Fruit fly (Drosophila melanogaster) whole organism, embryonic: ENCODE measurements around the gene CG32147.

ENCODE experiments used
- BEAF-32 ChIP-seq: fragments of 200-800 bp; sonication (Bioruptor generic); optimal IDR thresholded peaks from 3 replicates; lab custom pipeline; 2017; ENCODE audit warnings: missing biosample characterization, missing genetic modification characterization, mild to moderate bottlenecking, moderate library complexity, missing genetic modification reagents
- CG10147 ChIP-seq: fragments of 200-800 bp; sonication (Bioruptor generic); optimal IDR thresholded peaks from 2 replicates; lab custom pipeline; 2019; ENCODE audit warnings: missing biosample characterization, mild to moderate bottlenecking, missing genetic modification characterization, moderate library complexity
- CG10209 ChIP-seq: fragments of 200-800 bp; sonication (Bioruptor generic); optimal IDR thresholded peaks from 3 replicates; lab custom pipeline; 2017; ENCODE audit warnings: missing biosample characterization, mild to moderate bottlenecking, missing genetic modification characterization, missing genetic modification reagents
- CG10979 ChIP-seq: fragments of 200-800 bp; sonication (Bioruptor generic); optimal IDR thresholded peaks from 2 replicates; lab custom pipeline; 2018; ENCODE audit warnings: missing biosample characterization, mild to moderate bottlenecking, missing genetic modification characterization, moderate library complexity
- CG13296 ChIP-seq: fragments of 200-800 bp; sonication (Bioruptor generic); optimal IDR thresholded peaks from 3 replicates; lab custom pipeline; 2018; ENCODE audit warnings: missing biosample characterization, mild to moderate bottlenecking, missing genetic modification characterization
- CG15601 ChIP-seq: fragments of 200-800 bp; sonication (Bioruptor generic); optimal IDR thresholded peaks from 3 replicates; lab custom pipeline; 2019; ENCODE audit warnings: missing biosample characterization, mild to moderate bottlenecking, missing genetic modification characterization, moderate library complexity
- CG15696 ChIP-seq: fragments of 200-800 bp; sonication (Bioruptor generic); optimal IDR thresholded peaks from 2 replicates; lab custom pipeline; 2019; ENCODE audit warnings: missing biosample characterization, mild to moderate bottlenecking, missing genetic modification characterization, moderate library complexity
- CG16813 ChIP-seq: fragments of 200-800 bp; sonication (Bioruptor generic); IDR thresholded peaks from 3 replicates; pipeline ENCODE4 v1.3.6; 2022; ENCODE audit warnings: missing biosample characterization, missing genetic modification characterization; ENCODE audit not compliant: partially characterized antibody
- CG17385 ChIP-seq: fragments of 200-800 bp; sonication (Bioruptor generic); optimal IDR thresholded peaks from 3 replicates; lab custom pipeline; 2018; ENCODE audit warnings: missing biosample characterization, mild to moderate bottlenecking, missing genetic modification characterization
- CG18262 ChIP-seq: fragments of 200-800 bp; optimal IDR thresholded peaks from 3 replicates; lab custom pipeline; 2019; ENCODE audit warnings: missing biosample characterization, mild to moderate bottlenecking, missing genetic modification characterization, moderate library complexity
- CG18599 ChIP-seq: fragments of 200-800 bp; sonication (Bioruptor generic); optimal IDR thresholded peaks from 3 replicates; lab custom pipeline; 2017; ENCODE audit warnings: missing biosample characterization, missing genetic modification characterization, mild to moderate bottlenecking, moderate library complexity, missing genetic modification reagents
- CG30020 ChIP-seq: fragments of 200-800 bp; optimal IDR thresholded peaks from 2 replicates; lab custom pipeline; 2019; ENCODE audit warnings: missing biosample characterization, mild to moderate bottlenecking, missing genetic modification characterization, moderate library complexity
- CG32532 ChIP-seq: fragments of 200-800 bp; sonication (Bioruptor generic); IDR thresholded peaks from 2 replicates; pipeline ENCODE4 v1.3.6; 2022; ENCODE audit warnings: missing biosample characterization, missing genetic modification characterization
- CG3281 ChIP-seq: fragments of 200-800 bp; sonication (Bioruptor generic); optimal IDR thresholded peaks from 3 replicates; lab custom pipeline; 2017; ENCODE audit warnings: missing biosample characterization, mild to moderate bottlenecking, missing genetic modification characterization
- CG3407 ChIP-seq: fragments of 200-800 bp; sonication (Bioruptor generic); optimal IDR thresholded peaks from 2 replicates; lab custom pipeline; 2018; ENCODE audit warnings: missing biosample characterization, mild to moderate bottlenecking, missing genetic modification characterization
- CG3838 ChIP-seq: fragments of 200-800 bp; sonication (Bioruptor generic); optimal IDR thresholded peaks from 3 replicates; lab custom pipeline; 2016; ENCODE audit warnings: missing biosample characterization, missing genetic modification characterization
- CG3995 ChIP-seq: fragments of 200-800 bp; sonication (Bioruptor generic); optimal IDR thresholded peaks from 3 replicates; lab custom pipeline; 2016; ENCODE audit warnings: missing biosample characterization, missing genetic modification characterization
- CG4707 ChIP-seq: fragments of 200-800 bp; sonication (Bioruptor generic); optimal IDR thresholded peaks from 2 replicates; lab custom pipeline; 2018; ENCODE audit warnings: missing biosample characterization, mild to moderate bottlenecking, missing genetic modification characterization, moderate library complexity
- CG4820 ChIP-seq: fragments of 200-800 bp; sonication (Bioruptor generic); optimal IDR thresholded peaks from 3 replicates; lab custom pipeline; 2016; ENCODE audit warnings: missing biosample characterization, missing genetic modification characterization
- CG7556 ChIP-seq: fragments of 200-800 bp; sonication (Bioruptor generic); optimal IDR thresholded peaks from 2 replicates; lab custom pipeline; 2017; ENCODE audit warnings: missing biosample characterization, mild to moderate bottlenecking, missing genetic modification characterization
- CG7745 ChIP-seq: fragments of 200-800 bp; sonication (Bioruptor generic); optimal IDR thresholded peaks from 2 replicates; lab custom pipeline; 2018; ENCODE audit warnings: missing biosample characterization, mild to moderate bottlenecking, missing genetic modification characterization, moderate library complexity
- CG9817 ChIP-seq: fragments of 200-800 bp; sonication (Bioruptor generic); optimal IDR thresholded peaks from 2 replicates; lab custom pipeline; 2018; ENCODE audit warnings: missing biosample characterization, mild to moderate bottlenecking, missing genetic modification characterization, moderate library complexity
- CG9932 ChIP-seq: fragments of 200-800 bp; sonication (Bioruptor generic); IDR thresholded peaks from 2 replicates; pipeline ENCODE4 v1.3.6; 2022; ENCODE audit warnings: missing biosample characterization, missing genetic modification characterization
- Dek ChIP-seq: fragments of 200-800 bp; sonication (Bioruptor generic); optimal IDR thresholded peaks from 3 replicates; lab custom pipeline; 2019; ENCODE audit warnings: missing biosample characterization, mild to moderate bottlenecking, missing genetic modification characterization, moderate library complexity
- E2f1 ChIP-seq: fragments of 200-800 bp; sonication (Bioruptor generic); IDR thresholded peaks from 2 replicates; pipeline ENCODE4 v1.3.6; 2022; ENCODE audit warnings: missing biosample characterization, missing genetic modification characterization
- Fer2 ChIP-seq: fragments of 200-800 bp; sonication (Bioruptor generic); optimal IDR thresholded peaks from 2 replicates; lab custom pipeline; 2018; ENCODE audit warnings: missing biosample characterization, mild to moderate bottlenecking, missing genetic modification characterization, moderate library complexity
- MTF-1 ChIP-seq: fragments of 200-800 bp; sonication (Bioruptor generic); optimal IDR thresholded peaks from 2 replicates; lab custom pipeline; 2018; ENCODE audit warnings: missing biosample characterization, mild to moderate bottlenecking, missing genetic modification characterization, borderline replicate concordance
- Opbp ChIP-seq: fragments of 200-800 bp; sonication (Bioruptor generic); IDR thresholded peaks from 3 replicates; pipeline ENCODE4 v1.3.6; 2022; ENCODE audit warnings: missing biosample characterization, missing genetic modification characterization; ENCODE audit not compliant: partially characterized antibody
- Scr ChIP-seq: fragments of 200-800 bp; sonication (Bioruptor generic); IDR thresholded peaks from 2 replicates; pipeline ENCODE4 v1.3.6; 2022; ENCODE audit warnings: missing biosample characterization, missing genetic modification characterization; ENCODE audit not compliant: partially characterized antibody
- bcd ChIP-seq: fragments of 200-800 bp; sonication (Bioruptor generic); optimal IDR thresholded peaks from 2 replicates; lab custom pipeline; 2017; ENCODE audit warnings: missing biosample characterization, mild to moderate bottlenecking, missing genetic modification characterization
- ci ChIP-seq: fragments of 200-800 bp; sonication (Bioruptor generic); IDR thresholded peaks from 3 replicates; pipeline ENCODE4 v1.3.6; 2022; ENCODE audit warnings: missing biosample characterization, missing genetic modification characterization
- crp ChIP-seq, 2 experiments: fragments of 200-800 bp; sonication (Bioruptor generic); optimal IDR thresholded peaks; 2 replicates in 1 of 2; 3 replicates in 1 of 2; lab custom pipeline; 2017; ENCODE audit warnings: missing biosample characterization in 2 of 2, missing genetic modification characterization in 2 of 2, mild to moderate bottlenecking in 1 of 2, moderate library complexity in 1 of 2
- dmrt11E ChIP-seq: fragments of 200-800 bp; sonication (Bioruptor generic); optimal IDR thresholded peaks from 3 replicates; lab custom pipeline; 2018; ENCODE audit warnings: missing biosample characterization, mild to moderate bottlenecking, missing genetic modification characterization, moderate library complexity
- dmrt99B ChIP-seq: fragments of 200-800 bp; sonication (Bioruptor generic); optimal IDR thresholded peaks from 2 replicates; lab custom pipeline; 2018; ENCODE audit warnings: missing biosample characterization, mild to moderate bottlenecking, missing genetic modification characterization, moderate library complexity
- exex ChIP-seq: fragments of 200-800 bp; sonication (Bioruptor generic); optimal IDR thresholded peaks from 4 replicates; lab custom pipeline; 2018; ENCODE audit warnings: missing biosample characterization, mild to moderate bottlenecking, missing genetic modification characterization, moderate library complexity
- klu ChIP-seq: fragments of 200-800 bp; sonication (Bioruptor generic); IDR thresholded peaks from 2 replicates; pipeline ENCODE4 v1.3.6; 2022; ENCODE audit warnings: missing biosample characterization, missing genetic modification characterization
- lilli ChIP-seq: fragments of 200-800 bp; sonication (Bioruptor generic); optimal IDR thresholded peaks from 3 replicates; lab custom pipeline; 2016; ENCODE audit warnings: missing biosample characterization, missing genetic modification characterization
- org-1 ChIP-seq: fragments of 200-800 bp; sonication (Bioruptor generic); optimal IDR thresholded peaks from 2 replicates; lab custom pipeline; 2017; ENCODE audit warnings: missing biosample characterization, missing genetic modification characterization
- pzg ChIP-seq: fragments of 200-800 bp; sonication (Bioruptor generic); optimal IDR thresholded peaks from 3 replicates; lab custom pipeline; 2018; ENCODE audit warnings: missing biosample characterization, mild to moderate bottlenecking, missing genetic modification characterization, moderate library complexity
- ro ChIP-seq: fragments of 200-800 bp; sonication (Bioruptor generic); IDR thresholded peaks from 2 replicates; pipeline ENCODE4 v1.3.6; 2022; ENCODE audit warnings: missing biosample characterization, missing genetic modification characterization
- row ChIP-seq: fragments of 200-800 bp; sonication (Bioruptor generic); IDR thresholded peaks from 3 replicates; pipeline ENCODE4 v1.3.6; 2022; ENCODE audit warnings: missing biosample characterization, missing genetic modification characterization
- sim ChIP-seq: fragments of 200-800 bp; sonication (Bioruptor generic); IDR thresholded peaks from 2 replicates; pipeline ENCODE4 v1.3.6; 2022; ENCODE audit warnings: missing biosample characterization, missing genetic modification characterization
- sqz ChIP-seq: fragments of 200-800 bp; sonication (Bioruptor generic); optimal IDR thresholded peaks from 3 replicates; lab custom pipeline; 2018; ENCODE audit warnings: missing biosample characterization, mild to moderate bottlenecking, missing genetic modification characterization
- trem ChIP-seq: fragments of 200-800 bp; optimal IDR thresholded peaks from 3 replicates; lab custom pipeline; 2019; ENCODE audit warnings: missing biosample characterization, mild to moderate bottlenecking, missing genetic modification characterization, moderate library complexity
- vvl ChIP-seq: fragments of 200-800 bp; sonication (Bioruptor generic); IDR thresholded peaks from 2 replicates; pipeline ENCODE4 v1.3.6; 2022; ENCODE audit warnings: missing biosample characterization, missing genetic modification characterization
- wek ChIP-seq: fragments of 200-800 bp; sonication (Bioruptor generic); optimal IDR thresholded peaks from 3 replicates; lab custom pipeline; 2018; ENCODE audit warnings: missing biosample characterization, mild to moderate bottlenecking, missing genetic modification characterization, moderate library complexity
- zf30C ChIP-seq: fragments of 200-800 bp; sonication (Bioruptor generic); optimal IDR thresholded peaks from 3 replicates; lab custom pipeline; 2018; ENCODE audit warnings: missing biosample characterization, mild to moderate bottlenecking, missing genetic modification characterization
- zfh2 ChIP-seq: fragments of 200-800 bp; sonication (Bioruptor generic); optimal IDR thresholded peaks from 2 replicates; lab custom pipeline; 2016; ENCODE audit warnings: missing biosample characterization, missing genetic modification characterization

CG32147 gene

DNA sequence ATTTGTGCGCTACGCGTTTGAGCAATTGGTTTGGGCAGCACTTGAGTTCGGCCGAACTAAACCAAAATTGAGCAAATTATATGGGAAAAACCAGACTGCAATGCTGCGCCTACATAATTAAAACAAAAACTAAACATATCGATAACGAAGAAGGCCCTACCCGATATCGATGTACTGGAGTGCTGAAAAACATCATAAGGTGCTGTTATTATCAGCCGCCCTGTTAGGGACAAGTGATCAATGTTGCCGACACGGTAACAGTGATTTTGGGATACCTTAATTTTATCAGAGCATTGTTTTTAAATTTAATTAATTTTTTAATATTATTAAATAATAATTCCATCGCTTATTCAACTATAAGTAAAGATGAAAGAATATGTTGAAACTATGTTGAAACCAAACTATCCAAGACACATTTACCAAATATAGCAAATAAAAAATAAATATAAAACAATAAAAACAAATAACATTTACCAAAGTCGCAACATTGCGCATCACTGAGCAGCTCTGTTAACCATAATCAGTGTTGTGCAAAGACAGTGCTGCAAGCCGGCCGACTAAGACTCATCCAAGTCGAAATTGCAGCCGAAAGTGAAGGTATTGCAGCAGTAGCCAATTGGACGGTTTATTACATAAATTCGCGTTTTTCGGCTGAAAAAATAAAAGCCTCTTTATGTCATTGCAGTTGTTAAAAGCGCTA is 49.1 kb downstream of the CG32147 start, which contains the start of the genes sstn, Plp and GlyRS:
TSS of gene sstn (minus strand) at position 131 of the 700 bp plus-strand sequence.
TSS of gene Plp (minus strand) at position 136 of the 700 bp plus-strand sequence.
TSS of gene GlyRS (plus strand) at position 554 of the 700 bp plus-strand sequence.
- TF ChIP-seq CG4707 (GFP tag; lab: Kevin White, UChicago): no peak
- TF ChIP-seq wek (GFP tag; lab: Kevin White, UChicago): no peak
- peak; percentile 49 for TF ChIP-seq CG18262 (tag; lab: Kevin White, UChicago)
- TF ChIP-seq BEAF-32 (GFP tag; lab: Kevin White, UChicago): peak; percentile 70
- TF ChIP-seq CG15601 (tag; lab: Kevin White, UChicago): peak; percentile 33
- TF ChIP-seq org-1 (GFP tag; lab: Kevin White, UChicago): no peak
- peak; percentile 21 for TF ChIP-seq exex (tag; lab: Kevin White, UChicago)
- TF ChIP-seq CG4820 (GFP tag; lab: Kevin White, UChicago): peak; percentile 28
- TF ChIP-seq dmrt99B: peak; percentile 23
- no peak for TF ChIP-seq E2f1 (GFP tag; lab: Robert Waterston, UW)
- TF ChIP-seq CG10979 (tag; lab: Kevin White, UChicago): peak; percentile 22
- peak; percentile 51 for TF ChIP-seq CG7556
- TF ChIP-seq CG3281: peak; percentile 39
- peak; percentile 57 for TF ChIP-seq trem (tag; lab: Kevin White, UChicago)
- TF ChIP-seq Fer2 (tag; lab: Kevin White, UChicago): no peak
- no peak for TF ChIP-seq MTF-1 (GFP tag; lab: Kevin White, UChicago)
- TF ChIP-seq CG16813: no peak
- no peak for TF ChIP-seq CG9932 (GFP tag; lab: Robert Waterston, UW)
- TF ChIP-seq sim (GFP tag; lab: Robert Waterston, UW): no peak
- TF ChIP-seq CG30020: peak; percentile 50
- TF ChIP-seq CG3838 (GFP tag; lab: Kevin White, UChicago): no peak
- TF ChIP-seq lilli (GFP tag; lab: Kevin White, UChicago): peak; percentile 41
- no peak for TF ChIP-seq CG32532 (GFP tag; lab: Robert Waterston, UW)
- peak; percentile 14 for TF ChIP-seq zfh2 (GFP tag; lab: Kevin White, UChicago)
- TF ChIP-seq bcd (GFP tag; lab: Kevin White, UChicago): peak; percentile 52
- peak; percentile 59 for TF ChIP-seq CG18599 (GFP tag; lab: Kevin White, UChicago)
- peak; percentile 49 for TF ChIP-seq CG13296 (GFP tag; lab: Kevin White, UChicago)
- TF ChIP-seq ci: peak; percentile 55; the same call in 1 of the 3 replicates
- peak; percentile 51; the same call in 1 of the 2 replicates for TF ChIP-seq vvl (GFP tag; lab: Robert Waterston, UW)
- TF ChIP-seq CG17385 (GFP tag; lab: Kevin White, UChicago): peak; percentile 27
- TF ChIP-seq klu (GFP tag; lab: Robert Waterston, UW): no peak
- TF ChIP-seq dmrt11E: peak; percentile 36
- TF ChIP-seq zf30C (GFP tag; lab: Kevin White, UChicago): no peak
- no peak for TF ChIP-seq ro (GFP tag; lab: Robert Waterston, UW)
- TF ChIP-seq sqz: peak; percentile 13
- peak; percentile 24 for TF ChIP-seq Dek (tag; lab: Kevin White, UChicago)
- TF ChIP-seq row (GFP tag; lab: Robert Waterston, UW): peak; percentile 83
- TF ChIP-seq Scr (GFP tag; lab: Robert Waterston, UW): peak; percentile 45
- TF ChIP-seq CG15696: peak; percentile 37
- peak in 1 of 2 experiments; percentile 33 for TF ChIP-seq crp (GFP tag; optimal IDR thresholded peaks at IDR 0.05; lab: Kevin White, UChicago)
- TF ChIP-seq CG10147 (GFP tag; lab: Kevin White, UChicago): peak; percentile 58
- TF ChIP-seq Opbp: peak; percentile 52; the same call in 2 of the 3 replicates
- peak; percentile 42 for TF ChIP-seq CG9817 (tag; lab: Kevin White, UChicago)
- peak; percentile 98 for TF ChIP-seq CG3995 (GFP tag; lab: Kevin White, UChicago)
- no peak for TF ChIP-seq CG7745 (tag; lab: Kevin White, UChicago)
- peak; percentile 51 for TF ChIP-seq pzg
- TF ChIP-seq CG10209 (GFP tag; lab: Kevin White, UChicago): peak; percentile 29
- TF ChIP-seq CG3407 (GFP tag; lab: Kevin White, UChicago): peak; percentile 28
